Fruit fly (Drosophila melanogaster) whole organism, adult: ENCODE measurements around the gene asl.
A peak's percentile ranks its signal among the peaks of the same experiment; 100 is the strongest.

ENCODE experiments used
- CG11617 ChIP-seq: fragments of 200-800 bp; sonication (Bioruptor generic); optimal IDR thresholded peaks from 2 replicates; lab custom pipeline; 2017; ENCODE audit warnings: mild to moderate bottlenecking, missing biosample characterization, missing genetic modification reagents, missing genetic modification characterization
- CG14711 ChIP-seq: fragments of 200-800 bp; sonication (Bioruptor generic); optimal IDR thresholded peaks from 2 replicates; lab custom pipeline; 2018; ENCODE audit warnings: missing biosample characterization, mild to moderate bottlenecking, missing genetic modification characterization, moderate library complexity
- CG1620 ChIP-seq: fragments of 200-800 bp; sonication (Bioruptor generic); optimal IDR thresholded peaks from 2 replicates; lab custom pipeline; 2016; ENCODE audit warnings: missing biosample characterization, missing genetic modification characterization
- CG5204 ChIP-seq: fragments of 200-800 bp; sonication (Bioruptor generic); optimal IDR thresholded peaks from 2 replicates; lab custom pipeline; 2016; ENCODE audit warnings: missing biosample characterization, missing genetic modification characterization
- Mnt ChIP-seq: fragments of 200-800 bp; sonication (Bioruptor generic); optimal IDR thresholded peaks from 2 replicates; lab custom pipeline; 2016; ENCODE audit warnings: missing biosample characterization, mild to moderate bottlenecking, missing genetic modification characterization
- bab1 ChIP-seq: fragments of 200-800 bp; sonication (Bioruptor generic); optimal IDR thresholded peaks from 3 replicates; lab custom pipeline; 2019; ENCODE audit warnings: missing biosample characterization, mild to moderate bottlenecking, missing genetic modification characterization, moderate library complexity
- cic ChIP-seq: fragments of 200-800 bp; sonication (Bioruptor generic); optimal IDR thresholded peaks from 2 replicates; lab custom pipeline; 2017; ENCODE audit warnings: missing biosample characterization, mild to moderate bottlenecking, missing genetic modification characterization, moderate library complexity
- cnc ChIP-seq, 2 experiments: fragments of >200 bp; optimal IDR thresholded peaks; 2 replicates each; lab custom pipeline; 2017
- kay ChIP-seq: fragments of 200-800 bp; sonication (Bioruptor generic); peaks from one replicate; lab custom pipeline; 2016; ENCODE audit warnings: missing biosample characterization, missing genetic modification characterization, borderline replicate concordance
- toe ChIP-seq: fragments of 200-800 bp; sonication (Bioruptor generic); optimal IDR thresholded peaks from 2 replicates; lab custom pipeline; 2016; ENCODE audit warnings: missing biosample characterization, missing genetic modification characterization

DNA sequence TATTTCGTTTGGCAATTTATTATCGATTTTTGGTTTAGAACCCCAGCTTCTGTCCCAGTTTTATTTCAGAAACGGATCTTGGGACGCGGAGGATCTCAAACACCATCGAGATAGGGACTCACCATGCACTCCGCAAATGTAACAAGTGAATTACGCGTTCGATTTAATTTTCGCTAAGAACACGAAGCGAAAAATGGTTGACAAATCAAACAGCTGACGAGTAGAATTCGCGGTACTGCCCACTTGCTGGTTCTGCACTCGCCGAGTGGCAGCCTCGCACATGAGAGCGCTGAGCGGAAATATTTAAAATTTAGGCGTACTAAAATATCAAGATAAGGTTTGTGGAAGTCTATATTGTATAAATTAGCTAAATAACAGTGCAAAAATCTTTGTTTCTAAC, 42.9 kb downstream of the asl start, which contains the start of gene Pi4KIIalpha:
- TF ChIP-seq toe (GFP tag; lab: Kevin White, UChicago): no peak
- TF ChIP-seq Mnt (GFP tag; lab: Kevin White, UChicago): peak; percentile 62
- no peak for TF ChIP-seq CG1620
- TF ChIP-seq cnc (optimal IDR thresholded peaks at IDR 0.05; lab: Kevin White, UChicago): no peak
- no peak for TF ChIP-seq CG14711 (tag; lab: Kevin White, UChicago)
- no peak for TF ChIP-seq CG11617 (GFP tag; lab: Kevin White, UChicago)
- TF ChIP-seq bab1: peak; percentile 50
- TF ChIP-seq kay: no peak
- peak; percentile 21 for TF ChIP-seq cic
- no peak for TF ChIP-seq CG5204 (GFP tag; lab: Kevin White, UChicago)
